Fruit fly (Drosophila melanogaster) S2 (cell line): Measurements from ENCODE around the gene CTCF.

Source experiments
- CG8478 ChIP-seq: fragments of >200 bp; optimal IDR thresholded peaks from 2 replicates; lab custom pipeline; 2018
- CTCF ChIP-seq, 2 experiments: fragments of >200 bp; optimal IDR thresholded peaks; 2 replicates each; lab custom pipeline; 2018

DNA sequence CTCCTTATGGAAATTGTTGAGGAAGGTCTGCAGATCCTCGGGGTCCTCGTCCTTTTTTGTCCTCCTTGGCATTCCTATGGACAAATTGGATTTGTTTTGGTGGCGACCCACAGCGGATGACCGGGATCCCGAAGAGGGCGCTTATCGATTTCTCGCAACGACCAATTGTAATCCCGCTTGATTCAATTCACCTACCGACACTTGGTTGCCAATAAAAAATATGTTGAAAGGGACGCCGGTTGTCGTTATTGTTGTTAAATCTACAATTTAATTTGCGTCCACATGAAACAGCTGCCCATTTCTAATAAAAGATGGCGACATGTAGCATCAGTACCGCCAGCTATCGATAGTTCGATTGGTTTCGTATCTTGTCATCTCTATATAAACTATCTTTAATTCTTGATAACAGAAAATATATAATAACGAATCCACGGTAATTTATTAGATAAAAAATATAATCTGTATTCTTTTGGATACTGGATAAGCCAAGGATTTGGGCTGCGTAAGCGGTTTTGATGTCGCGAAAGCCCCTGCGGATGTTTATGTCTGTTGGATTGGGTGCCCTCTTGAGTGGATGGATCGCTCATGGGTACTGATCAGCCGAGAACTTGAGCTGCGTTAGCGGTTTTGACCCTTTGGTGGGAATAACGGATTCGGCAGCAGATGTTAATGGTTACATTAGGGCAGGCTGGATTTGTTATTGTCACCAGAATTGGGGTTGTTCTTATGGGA, at the start of gene CTCF:
- peak; percentile 85 to 93 for TF ChIP-seq CTCF (optimal IDR thresholded peaks at IDR 0.05; lab: Kevin White, UChicago)
- no peak for TF ChIP-seq CG8478 (lab: Kevin White, UChicago)
